Worm (Caenorhabditis elegans) whole organism, L4 larva: Measurements from ENCODE around the gene M04C3.5.

Source experiments
- ceh-82 ChIP-seq: sonication (generic microtip); optimal IDR thresholded peaks from 2 replicates; lab custom pipeline; 2017; ENCODE audit warnings: missing biosample characterization, missing genetic modification characterization
- daf-16 ChIP-seq, 3 experiments: sonication (generic microtip); optimal IDR thresholded peaks; 2 replicates each; lab custom pipeline; 2016 to 2017; ENCODE audit warnings: missing genetic modification characterization in 3 of 3, missing genetic modification reagents in 3 of 3, mild to moderate bottlenecking in 2 of 3, missing compliant biosample characterization in 2 of 3, missing biosample characterization in 1 of 3, moderate library complexity in 1 of 3
- daf-8 ChIP-seq: fragments of 200-800 bp; sonication (Bioruptor generic); IDR thresholded peaks from 2 replicates; pipeline ENCODE4 v1.3.6; 2022; ENCODE audit warnings: missing genetic modification characterization, missing compliant biosample characterization
- dve-1 ChIP-seq: sonication (generic microtip); optimal IDR thresholded peaks from 2 replicates; lab custom pipeline; 2017; ENCODE audit warnings: antibody characterized with exemption, mild to moderate bottlenecking, missing genetic modification characterization, missing compliant biosample characterization; ENCODE audit not compliant: insufficient read depth
- madf-5 ChIP-seq, 2 experiments: fragments of 200-800 bp; sonication (Bioruptor generic); IDR thresholded peaks; 2 replicates each; pipeline ENCODE4 v1.3.6; 2022; ENCODE audit warnings: missing compliant biosample characterization in 2 of 2, missing genetic modification characterization in 2 of 2
- mdt-29 ChIP-seq: fragments of 200-800 bp; sonication (Bioruptor generic); IDR thresholded peaks from 2 replicates; pipeline ENCODE4 v1.3.6; 2022; ENCODE audit warnings: missing genetic modification reagents, missing genetic modification characterization, missing compliant biosample characterization
- pha-4 ChIP-seq, 2 experiments: fragments of 150-350 bp in 1 of 2; fragments of 200-800 bp in 1 of 2; sonication (Bioruptor generic) in 1 of 2; IDR thresholded peaks in 1 of 2; optimal IDR thresholded peaks in 1 of 2; 2 replicates each; pipeline versions ENCODE4 v1.3.6 to Lab custom; 2014 to 2022; ENCODE audit warnings: missing genetic modification characterization in 2 of 2, missing genetic modification reagents in 2 of 2, missing biosample characterization in 1 of 2, missing compliant biosample characterization in 1 of 2
- saeg-2 ChIP-seq: fragments of 200-800 bp; sonication (Bioruptor generic); IDR thresholded peaks from 2 replicates; pipeline ENCODE4 v1.3.6; 2022; ENCODE audit warnings: missing genetic modification reagents, missing genetic modification characterization, missing compliant biosample characterization
- tra-1 ChIP-seq: fragments of 200-800 bp; sonication (Bioruptor generic); IDR thresholded peaks from 2 replicates; pipeline ENCODE4 v1.3.6; 2022; ENCODE audit warnings: missing genetic modification reagents, missing genetic modification characterization, missing compliant biosample characterization
- unc-130 ChIP-seq: sonication (generic microtip); optimal IDR thresholded peaks from 2 replicates; lab custom pipeline; 2016; ENCODE audit warnings: missing genetic modification reagents, missing genetic modification characterization, missing compliant biosample characterization

- no peak for TF ChIP-seq unc-130 (GFP tag; lab: Kevin White, UChicago)
- no peak for TF ChIP-seq tra-1
- TF ChIP-seq daf-8 (GFP tag; lab: Robert Waterston, UW) = no peak
- no peak for TF ChIP-seq ceh-82 (tag; lab: Kevin White, UChicago)
- TF ChIP-seq mdt-29 (GFP tag; lab: Robert Waterston, UW) = no peak
- TF ChIP-seq daf-16 (GFP tag; optimal IDR thresholded peaks at IDR 0.05; lab: Kevin White, UChicago) = no peak
- peak; percentile 79 for TF ChIP-seq daf-16 (tag; optimal IDR thresholded peaks at IDR 0.05; lab: Kevin White, UChicago)
- TF ChIP-seq pha-4 (GFP tag; IDR thresholded peaks at IDR 0.05; lab: Robert Waterston, UW) = no peak
- TF ChIP-seq pha-4 (tag; optimal IDR thresholded peaks at IDR 0.05; lab: Kevin White, UChicago) = no peak
- TF ChIP-seq madf-5 (GFP tag; IDR thresholded peaks at IDR 0.05; lab: Robert Waterston, UW) = no peak
- no peak for TF ChIP-seq saeg-2 (GFP tag; lab: Robert Waterston, UW)
- peak; percentile 48 for TF ChIP-seq dve-1 (tag; lab: Kevin White, UChicago)
Measured at ce11 chrV:19401429-19401828, 48.1 kb upstream of the M04C3.5 start.
